Worm (Caenorhabditis elegans): ENCODE data around the gene cgt-3.

cgt-3 gene

ce11 chrII:5913897-5914296 lies 2.8 kb downstream of the cgt-3 start:
- TF ChIP-seq nhr-76 (tag; optimal IDR thresholded peaks at IDR 0.05) (no peak), pha-4 (tag; optimal IDR thresholded peaks at IDR 0.05) (peak; percentile 42), snpc-4 (tag; optimal IDR thresholded peaks at IDR 0.05) (no peak), pqm-1 (tag; optimal IDR thresholded peaks at IDR 0.05) (peak; percentile 80), nfya-1 (tag; optimal IDR thresholded peaks at IDR 0.05; ENCODE audit: insufficient read depth) (no peak), ztf-4 (tag; optimal IDR thresholded peaks at IDR 0.05) (no peak), elt-2 (tag; optimal IDR thresholded peaks at IDR 0.05) (peak; percentile 77), ceh-28 (tag; optimal IDR thresholded peaks at IDR 0.05) (no peak), hmg-11 (tag; optimal IDR thresholded peaks at IDR 0.05) (no peak), ZK546.5 (tag; optimal IDR thresholded peaks at IDR 0.05) (no peak), elt-3 (tag; optimal IDR thresholded peaks at IDR 0.05) (no peak)

ce11 chrII:5917010-5917472 lies 5.9 kb downstream of the cgt-3 start, which contains the start of gene frh-1:
Gene frh-1, plus strand, starts transcription at chrII:5917422.
- TF ChIP-seq elt-2 (tag; optimal IDR thresholded peaks at IDR 0.05) (peak; percentile 26), nfya-1 (tag; optimal IDR thresholded peaks at IDR 0.05; ENCODE audit: insufficient read depth) (no peak), unc-62 (GFP tag; optimal IDR thresholded peaks at IDR 0.05) (no peak), ceh-82 (tag; optimal IDR thresholded peaks at IDR 0.05) (no peak), pha-4 (tag; optimal IDR thresholded peaks at IDR 0.05) (no peak), elt-3 (tag; optimal IDR thresholded peaks at IDR 0.05) (no peak)

ce11 chrII:5918149-5918697 lies 7.1 kb downstream of the cgt-3 start, which contains the start of gene ptp-2:
Gene ptp-2, plus strand, starts transcription at chrII:5918647.
- TF ChIP-seq hmg-11 (tag; optimal IDR thresholded peaks at IDR 0.05): peak; percentile 11
- no peak for TF ChIP-seq mdl-1 (tag; optimal IDR thresholded peaks at IDR 0.05)
- no peak for TF ChIP-seq pqm-1 (tag; optimal IDR thresholded peaks at IDR 0.05)
- peak; percentile 47 for TF ChIP-seq nfya-1 (tag; optimal IDR thresholded peaks at IDR 0.05; ENCODE audit: insufficient read depth)
- TF ChIP-seq pha-4 (tag; optimal IDR thresholded peaks at IDR 0.05): peak; percentile 51
- TF ChIP-seq eor-1 (tag; optimal IDR thresholded peaks at IDR 0.05): no peak
- no peak for TF ChIP-seq daf-12 (tag; optimal IDR thresholded peaks at IDR 0.05)
- TF ChIP-seq nhr-43 (tag; optimal IDR thresholded peaks at IDR 0.05; ENCODE audit: poor library complexity, severe bottlenecking): peak; percentile 33
- no peak for TF ChIP-seq zag-1 (tag; optimal IDR thresholded peaks at IDR 0.05)
- TF ChIP-seq ama-1 (optimal IDR thresholded peaks at IDR 0.05): no peak
- TF ChIP-seq aly-2 (tag; optimal IDR thresholded peaks at IDR 0.05): no peak
- peak; percentile 43 for TF ChIP-seq lin-15B (tag; optimal IDR thresholded peaks at IDR 0.05)
- TF ChIP-seq elt-2 (tag; optimal IDR thresholded peaks at IDR 0.05): peak; percentile 0
- TF ChIP-seq nhr-23 (tag; optimal IDR thresholded peaks at IDR 0.05): peak; percentile 41

ce11 chrII:5921620-5922019 lies 10.5 kb downstream of the cgt-3 start, which contains the start of gene vrk-1:
Gene vrk-1, plus strand, starts transcription at chrII:5921967.
- TF ChIP-seq elt-1 (tag; optimal IDR thresholded peaks at IDR 0.05) (no peak), pqm-1 (tag; optimal IDR thresholded peaks at IDR 0.05) (no peak), nhr-12 (tag; optimal IDR thresholded peaks at IDR 0.05) (no peak), ztf-11 (tag; optimal IDR thresholded peaks at IDR 0.05) (no peak), lin-39 (tag; optimal IDR thresholded peaks at IDR 0.05) (no peak), nhr-237 (tag; optimal IDR thresholded peaks at IDR 0.05) (no peak), egl-27 (tag; optimal IDR thresholded peaks at IDR 0.05) (no peak), ZK546.5 (tag; optimal IDR thresholded peaks at IDR 0.05) (no peak), elt-2 (tag; optimal IDR thresholded peaks at IDR 0.05) (no peak), ceh-82 (tag; optimal IDR thresholded peaks at IDR 0.05) (no peak), aly-2 (tag; optimal IDR thresholded peaks at IDR 0.05) (no peak), eor-1 (tag; optimal IDR thresholded peaks at IDR 0.05) (no peak), daf-12 (tag; optimal IDR thresholded peaks at IDR 0.05) (no peak)

- TF ChIP-seq mdl-1 (tag; optimal IDR thresholded peaks at IDR 0.05) (no peak), nhr-28 (tag; optimal IDR thresholded peaks at IDR 0.05) (no peak), nfya-1 (tag; optimal IDR thresholded peaks at IDR 0.05; ENCODE audit: insufficient read depth) (no peak), nhr-43 (tag; optimal IDR thresholded peaks at IDR 0.05; ENCODE audit: poor library complexity, severe bottlenecking) (no peak), aly-2 (tag; optimal IDR thresholded peaks at IDR 0.05) (no peak), daf-12 (tag; optimal IDR thresholded peaks at IDR 0.05) (no peak), tbx-2 (tag; optimal IDR thresholded peaks at IDR 0.05) (no peak), lin-39 (tag; optimal IDR thresholded peaks at IDR 0.05) (no peak), elt-3 (tag; optimal IDR thresholded peaks at IDR 0.05) (no peak), ztf-11 (tag; optimal IDR thresholded peaks at IDR 0.05) (no peak), nhr-25 (tag; optimal IDR thresholded peaks at IDR 0.05) (no peak), egl-5 (tag; optimal IDR thresholded peaks at IDR 0.05) (no peak), fkh-2 (tag; optimal IDR thresholded peaks at IDR 0.05) (no peak), pha-4 (tag; optimal IDR thresholded peaks at IDR 0.05) (no peak), snpc-4 (tag; optimal IDR thresholded peaks at IDR 0.05) (no peak)
Measured at ce11 chrII:5928502-5928901, 17.4 kb downstream of the cgt-3 start, which contains the start of gene egl-44. Gene egl-44, plus strand, starts transcription at chrII:5928802.
